Fruit fly (Drosophila melanogaster): ENCODE data around the gene insv.

- no peak for TF ChIP-seq insv (optimal IDR thresholded peaks at IDR 0.05)
- no peak for TF ChIP-seq psq (optimal IDR thresholded peaks at IDR 0.05)
- TF ChIP-seq Myc (optimal IDR thresholded peaks at IDR 0.05), result no peak
- no peak for TF ChIP-seq Sin3A (optimal IDR thresholded peaks at IDR 0.05)
Observed at dm6 chr2L:2576565-2577360, at the start of gene insv.
